Worm (Caenorhabditis elegans) whole organism, early embryonic: ENCODE data around the gene C01G6.9.

ENCODE experiments used
- F13C5.2 ChIP-seq: sonication (generic microtip); optimal IDR thresholded peaks from 2 replicates; lab custom pipeline; 2017; ENCODE audit warnings: mild to moderate bottlenecking, missing genetic modification characterization, inconsistent platforms, missing compliant biosample characterization
- aly-1 ChIP-seq: sonication (generic microtip); optimal IDR thresholded peaks from 2 replicates; lab custom pipeline; 2016; ENCODE audit warnings: missing genetic modification characterization, missing compliant biosample characterization
- ama-1 ChIP-seq: fragments of 150-350 bp; optimal IDR thresholded peaks from 2 replicates; lab custom pipeline; 2014
- ceh-36 ChIP-seq: sonication (generic microtip); optimal IDR thresholded peaks from 2 replicates; lab custom pipeline; 2016; ENCODE audit warnings: missing genetic modification characterization, inconsistent platforms, missing compliant biosample characterization
- ets-7 ChIP-seq: sonication (generic microtip); optimal IDR thresholded peaks from 2 replicates; lab custom pipeline; 2016; ENCODE audit warnings: missing genotype, missing genetic modification characterization, missing compliant biosample characterization
- flt-1 ChIP-seq: fragments of 200-800 bp; sonication (Bioruptor generic); IDR thresholded peaks from 2 replicates; pipeline ENCODE4 v1.3.6; 2022; ENCODE audit warnings: missing genetic modification characterization, missing compliant biosample characterization
- hmg-4 ChIP-seq: fragments of 200-800 bp; sonication (Bioruptor generic); optimal IDR thresholded peaks from 2 replicates; lab custom pipeline; 2018; ENCODE audit warnings: mild to moderate bottlenecking, missing genetic modification characterization, missing compliant biosample characterization
- hnd-1 ChIP-seq: sonication (generic microtip); optimal IDR thresholded peaks from 2 replicates; lab custom pipeline; 2016; ENCODE audit warnings: missing genetic modification characterization, missing compliant biosample characterization
- pes-1 ChIP-seq: fragments of 200-800 bp; sonication (Bioruptor generic); IDR thresholded peaks from 2 replicates; pipeline ENCODE4 v1.3.6; 2022; ENCODE audit warnings: missing genetic modification reagents, missing genetic modification characterization, missing compliant biosample characterization
- scrt-1 ChIP-seq: fragments of 200-800 bp; sonication (Bioruptor generic); IDR thresholded peaks from 2 replicates; pipeline ENCODE4 v1.3.6; 2022; ENCODE audit warnings: missing genetic modification characterization, missing compliant biosample characterization
- sea-1 ChIP-seq: fragments of 200-800 bp; sonication (Bioruptor generic); conservative IDR thresholded peaks from 2 replicates; pipeline ENCODE4 v1.3.6; 2022; ENCODE audit warnings: missing genetic modification characterization, missing compliant biosample characterization
- tbx-11 ChIP-seq: fragments of 200-800 bp; sonication (Bioruptor generic); IDR thresholded peaks from 2 replicates; pipeline ENCODE4 v1.3.6; 2022; ENCODE audit warnings: missing genetic modification characterization, missing compliant biosample characterization
- tbx-37 ChIP-seq: fragments of 200-800 bp; sonication (Bioruptor generic); conservative IDR thresholded peaks from 2 replicates; pipeline ENCODE4 v1.3.6; 2022; ENCODE audit warnings: missing genetic modification reagents, missing genetic modification characterization, missing compliant biosample characterization
- tra-4 ChIP-seq: sonication (generic microtip); optimal IDR thresholded peaks from 2 replicates; lab custom pipeline; 2017; ENCODE audit warnings: missing genetic modification characterization, missing compliant biosample characterization

ce11 chrII:9261931-9262562, 33.6 kb downstream of the C01G6.9 start, which contains the start of gene aqp-2:
- no peak for TF ChIP-seq hnd-1 (tag; lab: Kevin White, UChicago)
- TF ChIP-seq scrt-1 (GFP tag; lab: Robert Waterston, UW) = no peak
- no peak for TF ChIP-seq tbx-37 (GFP tag; lab: Robert Waterston, UW)
- no peak for TF ChIP-seq F13C5.2
- TF ChIP-seq hmg-4 (GFP tag; lab: Kevin White, UChicago) = peak; percentile 48
- TF ChIP-seq ets-7 (tag; lab: Kevin White, UChicago) = no peak
- no peak for TF ChIP-seq ama-1 (lab: Kevin White, UChicago)
- TF ChIP-seq flt-1 = no peak
- no peak for TF ChIP-seq aly-1 (tag; lab: Kevin White, UChicago)
- no peak for TF ChIP-seq pes-1 (GFP tag; lab: Robert Waterston, UW)
- TF ChIP-seq ceh-36 (tag; lab: Kevin White, UChicago) = no peak
- TF ChIP-seq sea-1 = no peak
- TF ChIP-seq tbx-11 (GFP tag; lab: Robert Waterston, UW) = no peak
- TF ChIP-seq tra-4 = no peak
